Worm (Caenorhabditis elegans) whole organism, L3 larva: ENCODE data around the gene ran-5.

Experiments
- R02D3.7 ChIP-seq: fragments of 150-350 bp; optimal IDR thresholded peaks from 2 replicates; lab custom pipeline; 2014; ENCODE audit warnings: missing biosample characterization, missing genetic modification characterization
- ZK546.5 ChIP-seq: sonication (generic microtip); optimal IDR thresholded peaks from 2 replicates; lab custom pipeline; 2017; ENCODE audit warnings: missing biosample characterization, missing genetic modification characterization
- aly-2 ChIP-seq: fragments of 150-350 bp; optimal IDR thresholded peaks from 2 replicates; lab custom pipeline; 2014; ENCODE audit warnings: missing biosample characterization, missing genetic modification characterization
- ama-1 ChIP-seq: fragments of 150-350 bp; optimal IDR thresholded peaks from 2 replicates; lab custom pipeline; 2018
- ceh-16 ChIP-seq: sonication (generic microtip); optimal IDR thresholded peaks from 2 replicates; lab custom pipeline; 2017; ENCODE audit warnings: missing biosample characterization, missing genetic modification characterization
- ceh-28 ChIP-seq: fragments of 150-350 bp; optimal IDR thresholded peaks from 2 replicates; lab custom pipeline; 2014; ENCODE audit warnings: missing biosample characterization, missing genetic modification reagents, missing genetic modification characterization
- ceh-82 ChIP-seq: fragments of 150-350 bp; optimal IDR thresholded peaks from 2 replicates; lab custom pipeline; 2014; ENCODE audit warnings: missing biosample characterization, missing genetic modification characterization
- ceh-9 ChIP-seq: sonication (generic microtip); optimal IDR thresholded peaks from 2 replicates; lab custom pipeline; 2018; ENCODE audit warnings: missing biosample characterization, missing genetic modification characterization
- daf-12 ChIP-seq: fragments of 150-350 bp; optimal IDR thresholded peaks from 2 replicates; lab custom pipeline; 2014; ENCODE audit warnings: missing biosample characterization, missing genetic modification reagents, missing genetic modification characterization
- egl-27 ChIP-seq: sonication (generic microtip); optimal IDR thresholded peaks from 4 replicates; lab custom pipeline; 2017; ENCODE audit warnings: missing biosample characterization, missing genetic modification reagents, missing genetic modification characterization
- egl-5 ChIP-seq: fragments of 150-350 bp; optimal IDR thresholded peaks from 2 replicates; lab custom pipeline; 2017; ENCODE audit warnings: missing biosample characterization, missing genetic modification reagents, missing genetic modification characterization, inconsistent platforms
- elt-1 ChIP-seq: fragments of 150-350 bp; optimal IDR thresholded peaks from 2 replicates; lab custom pipeline; 2014; ENCODE audit warnings: missing biosample characterization, missing genetic modification characterization
- elt-2 ChIP-seq: sonication (generic microtip); optimal IDR thresholded peaks from 2 replicates; lab custom pipeline; 2016; ENCODE audit warnings: missing genetic modification reagents, mild to moderate bottlenecking, missing genetic modification characterization, missing compliant biosample characterization
- elt-3 ChIP-seq, 3 experiments: fragments of 150-350 bp in 1 of 3; sonication (generic microtip) in 2 of 3; optimal IDR thresholded peaks; 2 replicates in 2 of 3; 4 replicates in 1 of 3; lab custom pipeline; 2014 to 2017; ENCODE audit warnings: missing biosample characterization in 3 of 3, missing genetic modification characterization in 3 of 3
- eor-1 ChIP-seq, 2 experiments: fragments of 150-350 bp; optimal IDR thresholded peaks; 2 replicates each; lab custom pipeline; 2014 to 2018; ENCODE audit warnings: missing biosample characterization in 2 of 2, missing genetic modification characterization in 2 of 2
- fkh-10 ChIP-seq: sonication (generic microtip); optimal IDR thresholded peaks from 2 replicates; lab custom pipeline; 2017; ENCODE audit warnings: missing biosample characterization, missing genetic modification reagents, missing genetic modification characterization
- fkh-2 ChIP-seq: fragments of 150-350 bp; optimal IDR thresholded peaks from 2 replicates; lab custom pipeline; 2014; ENCODE audit warnings: missing biosample characterization, missing genetic modification reagents, missing genetic modification characterization
- fos-1 ChIP-seq: fragments of 150-350 bp; optimal IDR thresholded peaks from 2 replicates; lab custom pipeline; 2014; ENCODE audit warnings: missing biosample characterization, missing genetic modification characterization
- hmg-11 ChIP-seq: sonication (generic microtip); optimal IDR thresholded peaks from 2 replicates; lab custom pipeline; 2016; ENCODE audit warnings: missing genetic modification characterization, missing compliant biosample characterization
- jun-1 ChIP-seq: fragments of 150-350 bp; optimal IDR thresholded peaks from 2 replicates; lab custom pipeline; 2014; ENCODE audit warnings: missing biosample characterization, missing genetic modification reagents, missing genetic modification characterization
- lin-15B ChIP-seq: fragments of 150-350 bp; optimal IDR thresholded peaks from 2 replicates; lab custom pipeline; 2014; ENCODE audit warnings: missing biosample characterization, missing genetic modification characterization
- lin-39 ChIP-seq: fragments of 150-350 bp; optimal IDR thresholded peaks from 2 replicates; lab custom pipeline; 2018; ENCODE audit warnings: missing biosample characterization, missing genetic modification reagents, missing genetic modification characterization
- lsy-12 ChIP-seq: sonication (generic microtip); optimal IDR thresholded peaks from 2 replicates; lab custom pipeline; 2016; ENCODE audit warnings: mild to moderate bottlenecking, missing genetic modification characterization, missing compliant biosample characterization
- mdl-1 ChIP-seq: fragments of 150-350 bp; optimal IDR thresholded peaks from 2 replicates; lab custom pipeline; 2014; ENCODE audit warnings: missing biosample characterization, missing genetic modification characterization
- mml-1 ChIP-seq: fragments of 150-350 bp; sonication (generic microtip); optimal IDR thresholded peaks from 3 replicates; lab custom pipeline; 2014; ENCODE audit warnings: missing biosample characterization, missing genetic modification characterization
- nfya-1 ChIP-seq: sonication (generic microtip); optimal IDR thresholded peaks from 2 replicates; lab custom pipeline; 2017; ENCODE audit warnings: missing genetic modification characterization, mild to moderate bottlenecking, missing compliant biosample characterization, antibody characterized with exemption, moderate library complexity; ENCODE audit not compliant: insufficient read depth
- nhr-11 ChIP-seq: fragments of 150-350 bp; optimal IDR thresholded peaks from 2 replicates; lab custom pipeline; 2014; ENCODE audit warnings: missing biosample characterization, missing genetic modification characterization
- nhr-12 ChIP-seq: fragments of 150-350 bp; optimal IDR thresholded peaks from 2 replicates; lab custom pipeline; 2014; ENCODE audit warnings: missing biosample characterization, missing genetic modification characterization
- nhr-23 ChIP-seq: fragments of 150-350 bp; optimal IDR thresholded peaks from 2 replicates; lab custom pipeline; 2014; ENCODE audit warnings: missing biosample characterization, missing genetic modification reagents, missing genetic modification characterization
- nhr-237 ChIP-seq: fragments of 150-350 bp; optimal IDR thresholded peaks from 2 replicates; lab custom pipeline; 2014; ENCODE audit warnings: missing biosample characterization, missing genetic modification characterization
- nhr-25 ChIP-seq: sonication (generic microtip); optimal IDR thresholded peaks from 2 replicates; lab custom pipeline; 2017; ENCODE audit warnings: missing biosample characterization, missing genetic modification characterization
- nhr-28 ChIP-seq: fragments of 150-350 bp; optimal IDR thresholded peaks from 2 replicates; lab custom pipeline; 2014; ENCODE audit warnings: missing biosample characterization, missing genetic modification characterization
- nhr-43 ChIP-seq: sonication (generic microtip); optimal IDR thresholded peaks from 2 replicates; lab custom pipeline; 2016; ENCODE audit warnings: mild to moderate bottlenecking, missing genetic modification characterization, missing compliant biosample characterization; ENCODE audit not compliant: poor library complexity, severe bottlenecking
- nhr-67 ChIP-seq: fragments of 150-350 bp; optimal IDR thresholded peaks from 2 replicates; lab custom pipeline; 2014; ENCODE audit warnings: missing biosample characterization, missing genetic modification characterization
- nhr-76 ChIP-seq: fragments of 150-350 bp; sonication (generic microtip); optimal IDR thresholded peaks from 5 replicates; lab custom pipeline; 2014; ENCODE audit warnings: missing biosample characterization, missing genetic modification characterization
- nhr-77 ChIP-seq: fragments of 150-350 bp; optimal IDR thresholded peaks from 2 replicates; lab custom pipeline; 2014; ENCODE audit warnings: missing biosample characterization, missing genetic modification characterization
- pha-4 ChIP-seq: fragments of 150-350 bp; optimal IDR thresholded peaks from 2 replicates; lab custom pipeline; 2014; ENCODE audit warnings: missing biosample characterization, missing genetic modification reagents, missing genetic modification characterization
- pqm-1 ChIP-seq: fragments of 150-350 bp; optimal IDR thresholded peaks from 2 replicates; lab custom pipeline; 2017; ENCODE audit warnings: missing biosample characterization, missing genetic modification characterization, inconsistent platforms
- sea-2 ChIP-seq: fragments of 150-350 bp; sonication (generic microtip); optimal IDR thresholded peaks from 4 replicates; lab custom pipeline; 2014; ENCODE audit warnings: missing biosample characterization, missing genetic modification reagents, missing genetic modification characterization
- skn-1 ChIP-seq: fragments of 150-350 bp; optimal IDR thresholded peaks from 2 replicates; lab custom pipeline; 2014; ENCODE audit warnings: missing biosample characterization, missing genetic modification characterization
- snpc-4 ChIP-seq: fragments of 150-350 bp; optimal IDR thresholded peaks from 2 replicates; lab custom pipeline; 2014; ENCODE audit warnings: missing biosample characterization, missing genetic modification characterization
- tbx-2 ChIP-seq: sonication (generic microtip); optimal IDR thresholded peaks from 2 replicates; lab custom pipeline; 2016; ENCODE audit warnings: mild to moderate bottlenecking, missing genetic modification characterization, missing compliant biosample characterization
- unc-39 ChIP-seq: sonication (generic microtip); optimal IDR thresholded peaks from 4 replicates; lab custom pipeline; 2017; ENCODE audit warnings: missing biosample characterization, missing genetic modification characterization
- unc-62 ChIP-seq: fragments of 150-350 bp; sonication (generic microtip); optimal IDR thresholded peaks from 4 replicates; lab custom pipeline; 2014; ENCODE audit warnings: missing biosample characterization, missing genetic modification reagents, missing genetic modification characterization
- zag-1 ChIP-seq: fragments of 150-350 bp; optimal IDR thresholded peaks from 2 replicates; lab custom pipeline; 2014; ENCODE audit warnings: missing biosample characterization, missing genetic modification characterization
- ztf-11 ChIP-seq: fragments of 150-350 bp; optimal IDR thresholded peaks from 2 replicates; lab custom pipeline; 2014; ENCODE audit warnings: missing biosample characterization, missing genetic modification characterization
- ztf-4 ChIP-seq: fragments of 150-350 bp; optimal IDR thresholded peaks from 2 replicates; lab custom pipeline; 2014; ENCODE audit warnings: missing biosample characterization, missing genetic modification characterization

The ran-5 gene

DNA sequence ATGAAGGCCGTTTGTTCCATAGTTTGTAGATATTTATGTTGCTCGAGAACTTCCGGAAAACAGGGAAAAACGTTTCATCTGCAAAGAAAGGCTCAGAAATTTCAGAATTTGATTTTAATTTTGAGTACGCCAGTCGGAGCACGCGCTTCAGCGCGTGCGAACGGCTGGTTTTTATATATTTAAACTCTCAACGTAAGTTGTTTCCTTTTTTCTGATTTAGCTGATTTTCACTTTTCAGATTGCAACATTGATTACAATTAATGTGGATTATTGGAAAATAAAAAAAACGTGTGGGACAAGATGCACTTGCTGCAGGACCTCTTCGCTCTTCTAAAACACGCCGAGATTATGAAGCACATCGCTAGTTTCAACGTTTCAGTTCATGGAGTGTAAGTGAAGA is 34.7 kb downstream of the ran-5 start, which contains the start of gene F21H12.3:
Gene F21H12.3 (plus strand): TSS at position 301 of the 400 bp plus-strand sequence.
- TF ChIP-seq ceh-28 (tag; lab: Kevin White, UChicago) (no peak), nhr-67 (tag; lab: Kevin White, UChicago) (no peak), egl-5 (tag; lab: Kevin White, UChicago) (no peak), lin-39 (no peak), unc-62 (GFP tag; lab: Kevin White, UChicago) (no peak), unc-39 (tag; lab: Kevin White, UChicago) (no peak), ztf-11 (tag; lab: Kevin White, UChicago) (no peak), egl-27 (no peak), eor-1 (tag; optimal IDR thresholded peaks at IDR 0.05; lab: Kevin White, UChicago) (no peak)

DNA sequence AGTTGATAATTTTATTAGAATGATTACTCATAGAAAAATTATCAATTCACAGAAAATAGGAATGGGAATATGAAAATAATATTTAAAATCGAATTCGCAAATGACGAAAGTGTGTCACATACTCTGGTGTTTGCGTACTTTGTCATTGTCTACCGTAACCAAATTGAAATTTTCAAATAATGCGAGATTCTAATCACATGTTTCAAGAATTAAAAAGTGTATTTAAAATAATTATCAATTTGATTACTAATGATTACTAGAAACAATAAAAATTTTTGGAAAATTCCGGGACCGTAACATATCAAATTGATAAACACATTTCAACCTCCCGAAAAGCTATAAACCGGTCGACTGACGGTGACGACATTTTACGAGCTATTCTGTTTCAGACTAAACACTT is 43.5 kb downstream of the ran-5 start, which contains the start of the genes fbf-2 and nspg-3:
Gene fbf-2 (minus strand): TSS at position 101 of the 400 bp plus-strand sequence.
Gene nspg-3 (plus strand): TSS at position 388 of the 400 bp plus-strand sequence.
- TF ChIP-seq tbx-2 (tag; lab: Kevin White, UChicago), result no peak
- TF ChIP-seq elt-2 (tag; lab: Kevin White, UChicago), result peak; percentile 35

DNA sequence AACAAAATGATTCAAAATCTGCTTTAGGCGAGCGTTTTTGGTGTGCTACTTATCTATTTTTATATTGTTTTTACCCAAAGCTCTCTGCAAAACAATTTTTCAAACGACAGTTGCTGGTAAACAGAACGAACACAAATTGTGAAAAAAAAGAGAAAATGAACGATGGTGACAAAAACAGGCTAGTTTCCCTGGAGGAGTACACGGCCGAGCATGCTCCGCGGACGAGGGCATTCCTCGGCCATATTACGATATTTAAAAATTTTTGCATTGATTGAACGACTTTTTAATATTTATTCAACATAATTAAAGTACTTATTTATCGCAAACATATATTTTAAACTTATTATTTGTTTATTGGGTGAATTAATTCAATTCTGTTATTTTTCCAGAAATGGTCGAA is 49.5 kb downstream of the ran-5 start, which contains the start of the genes tpp-2 and rbbp-5:
Gene tpp-2 (minus strand): TSS at position 157 of the 400 bp plus-strand sequence.
Gene rbbp-5 (plus strand): TSS at position 390 of the 400 bp plus-strand sequence.
- TF ChIP-seq egl-27 (no peak), nhr-23 (tag; lab: Kevin White, UChicago) (no peak), fos-1 (tag; lab: Kevin White, UChicago) (no peak), ztf-11 (tag; lab: Kevin White, UChicago) (no peak), nhr-67 (tag; lab: Kevin White, UChicago) (no peak), mml-1 (no peak), eor-1 (tag; optimal IDR thresholded peaks at IDR 0.05; lab: Kevin White, UChicago) (no peak), unc-39 (tag; lab: Kevin White, UChicago) (no peak), snpc-4 (peak; percentile 61), daf-12 (tag; lab: Kevin White, UChicago) (no peak), ZK546.5 (tag; lab: Kevin White, UChicago) (no peak), tbx-2 (tag; lab: Kevin White, UChicago) (no peak), fkh-2 (tag; lab: Kevin White, UChicago) (no peak), nhr-76 (tag; lab: Kevin White, UChicago) (no peak), sea-2 (GFP tag; lab: Kevin White, UChicago) (no peak), nfya-1 (no peak), ceh-28 (tag; lab: Kevin White, UChicago) (no peak), nhr-237 (tag; lab: Kevin White, UChicago) (no peak), R02D3.7 (tag; lab: Kevin White, UChicago) (no peak), nhr-77 (tag; lab: Kevin White, UChicago) (no peak), lin-15B (tag; lab: Kevin White, UChicago) (peak; percentile 69), zag-1 (tag; lab: Kevin White, UChicago) (no peak), egl-5 (tag; lab: Kevin White, UChicago) (peak; percentile 25), lin-39 (no peak), elt-1 (no peak), jun-1 (tag; lab: Kevin White, UChicago) (no peak), ceh-9 (tag; lab: Kevin White, UChicago) (no peak), ztf-4 (no peak), aly-2 (tag; lab: Kevin White, UChicago) (no peak), nhr-43 (peak; percentile 65), fkh-10 (GFP tag; lab: Kevin White, UChicago) (no peak), ceh-82 (tag; lab: Kevin White, UChicago) (no peak), pha-4 (tag; lab: Kevin White, UChicago) (no peak), nhr-25 (tag; lab: Kevin White, UChicago) (peak; percentile 0), lsy-12 (peak; percentile 5), ama-1 (lab: Kevin White, UChicago) (no peak), elt-3 (tag; optimal IDR thresholded peaks at IDR 0.05; lab: Kevin White, UChicago) (no peak), nhr-12 (no peak), nhr-11 (tag; lab: Kevin White, UChicago) (no peak), hmg-11 (tag; lab: Kevin White, UChicago) (no peak), pqm-1 (tag; lab: Kevin White, UChicago) (peak; percentile 20), unc-62 (GFP tag; lab: Kevin White, UChicago) (no peak), mdl-1 (tag; lab: Kevin White, UChicago) (no peak), skn-1 (peak; percentile 44), nhr-28 (tag; lab: Kevin White, UChicago) (no peak), ceh-16 (tag; lab: Kevin White, UChicago) (no peak), elt-2 (tag; lab: Kevin White, UChicago) (peak; percentile 37)
